Worm (Caenorhabditis elegans) whole organism, L2 larva: Measurements from ENCODE around the gene cone-1.

Source experiments
- aly-2 ChIP-seq: fragments of 150-350 bp; optimal IDR thresholded peaks from 2 replicates; lab custom pipeline; 2014; ENCODE audit warnings: missing biosample characterization, missing genetic modification characterization
- egl-27 ChIP-seq: sonication (generic microtip); optimal IDR thresholded peaks from 3 replicates; lab custom pipeline; 2017; ENCODE audit warnings: missing biosample characterization, missing genetic modification reagents, missing genetic modification characterization
- fos-1 ChIP-seq: fragments of 150-350 bp; optimal IDR thresholded peaks from 2 replicates; lab custom pipeline; 2014; ENCODE audit warnings: missing biosample characterization, missing genetic modification characterization
- gmeb-1 ChIP-seq: fragments of 150-350 bp; optimal IDR thresholded peaks from 2 replicates; lab custom pipeline; 2014; ENCODE audit warnings: missing biosample characterization, missing genetic modification characterization
- lin-11 ChIP-seq: fragments of 150-350 bp; sonication (generic microtip); optimal IDR thresholded peaks from 2 replicates; lab custom pipeline; 2014; ENCODE audit warnings: missing biosample characterization, missing genetic modification characterization, inconsistent platforms, mixed read lengths
- nhr-11 ChIP-seq: fragments of 150-350 bp; optimal IDR thresholded peaks from 2 replicates; lab custom pipeline; 2014; ENCODE audit warnings: missing biosample characterization, missing genetic modification characterization
- nhr-25 ChIP-seq: fragments of 150-350 bp; sonication (generic microtip); optimal IDR thresholded peaks from 3 replicates; lab custom pipeline; 2014; ENCODE audit warnings: missing biosample characterization, missing genetic modification characterization
- ztf-11 ChIP-seq: sonication (generic microtip); optimal IDR thresholded peaks from 2 replicates; lab custom pipeline; 2017; ENCODE audit warnings: missing biosample characterization, missing genetic modification characterization

ce11 chrIII:2576360-2577259 is 46.2 kb downstream of the cone-1 start:
- TF ChIP-seq nhr-11 (tag; lab: Kevin White, UChicago), result no peak
- peak; percentile 30 for TF ChIP-seq gmeb-1
- no peak for TF ChIP-seq lin-11
- TF ChIP-seq ztf-11 (tag; lab: Kevin White, UChicago), result no peak
- TF ChIP-seq nhr-25 (tag; lab: Kevin White, UChicago), result no peak
- TF ChIP-seq aly-2 (tag; lab: Kevin White, UChicago), result no peak
- peak; percentile 7 for TF ChIP-seq egl-27 (tag; lab: Kevin White, UChicago)
- peak; percentile 79 for TF ChIP-seq fos-1
